Worm (Caenorhabditis elegans): ENCODE measurements around the gene rpoa-1.
A peak's percentile ranks its signal among the peaks of the same experiment; 100 is the strongest.

DNA sequence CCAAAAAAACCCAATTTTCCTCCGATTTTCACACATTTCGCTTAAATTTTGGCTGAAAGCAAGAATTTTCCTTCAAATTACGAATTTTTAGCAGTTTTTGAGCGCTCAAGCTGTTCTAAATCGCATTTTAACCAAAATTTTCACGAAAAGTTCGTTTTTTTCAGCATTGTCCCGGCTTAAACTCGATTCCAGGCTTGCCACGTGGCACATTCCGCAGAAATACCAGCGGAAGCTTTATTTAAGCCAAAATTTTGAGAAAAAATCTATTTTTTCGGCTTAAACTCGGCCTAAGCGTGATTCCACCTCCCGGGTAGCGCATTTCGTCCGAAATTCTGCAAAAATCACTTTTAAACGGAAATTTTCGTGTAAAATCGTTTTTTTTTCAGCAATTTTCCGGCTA, 29.2 kb upstream of the rpoa-1 start:
- no peak for TF ChIP-seq egl-27 (tag; optimal IDR thresholded peaks at IDR 0.05)
- no peak for TF ChIP-seq tra-1 (GFP tag; IDR thresholded peaks at IDR 0.05)
- no peak for TF ChIP-seq aly-2 (tag; optimal IDR thresholded peaks at IDR 0.05)
- TF ChIP-seq rbr-2 (tag; optimal IDR thresholded peaks at IDR 0.05) = no peak
- TF ChIP-seq nhr-28 (tag; optimal IDR thresholded peaks at IDR 0.05) = no peak
- no peak for TF ChIP-seq nhr-48 (tag; optimal IDR thresholded peaks at IDR 0.05)
- TF ChIP-seq dmd-6 (GFP tag; IDR thresholded peaks at IDR 0.05) = no peak
- no peak for TF ChIP-seq ceh-82 (tag; optimal IDR thresholded peaks at IDR 0.05)
- TF ChIP-seq lin-38 (GFP tag; IDR thresholded peaks at IDR 0.05) = peak; percentile 44; the same call in 1 of the 2 replicates
- TF ChIP-seq nhr-237 (tag; optimal IDR thresholded peaks at IDR 0.05) = no peak
